Worm (Caenorhabditis elegans): ENCODE measurements around the gene clec-57.

clec-57 gene

ce11 chrV:14433584-14433983 is 35.4 kb upstream of the clec-57 start:
- no peak for TF ChIP-seq ztf-23 (GFP tag; IDR thresholded peaks at IDR 0.05)
- TF ChIP-seq ref-1 (GFP tag; conservative IDR thresholded peaks at IDR 0.05), result no peak
- no peak for TF ChIP-seq med-1 (GFP tag; optimal IDR thresholded peaks at IDR 0.05; ENCODE audit: insufficient read depth)
- TF ChIP-seq cog-1 (tag; optimal IDR thresholded peaks at IDR 0.05), result no peak
- TF ChIP-seq klf-2 (GFP tag; conservative IDR thresholded peaks at IDR 0.05), result no peak
- TF ChIP-seq T22C8.4 (GFP tag; IDR thresholded peaks at IDR 0.05), result no peak
- no peak for TF ChIP-seq tab-1 (GFP tag; IDR thresholded peaks at IDR 0.05)
- TF ChIP-seq flt-1 (GFP tag; IDR thresholded peaks at IDR 0.05), result no peak
- TF ChIP-seq ztf-29 (GFP tag; IDR thresholded peaks at IDR 0.05), result no peak

- TF ChIP-seq ztf-29 (GFP tag; IDR thresholded peaks at IDR 0.05) (no peak), med-1 (GFP tag; optimal IDR thresholded peaks at IDR 0.05; ENCODE audit: insufficient read depth) (no peak), ref-1 (GFP tag; conservative IDR thresholded peaks at IDR 0.05) (no peak), T22C8.4 (GFP tag; IDR thresholded peaks at IDR 0.05) (no peak), ztf-23 (GFP tag; IDR thresholded peaks at IDR 0.05) (no peak), cog-1 (tag; optimal IDR thresholded peaks at IDR 0.05) (no peak), tab-1 (GFP tag; IDR thresholded peaks at IDR 0.05) (no peak), klf-2 (GFP tag; conservative IDR thresholded peaks at IDR 0.05) (no peak)
Measured at ce11 chrV:14436195-14436594, 32.8 kb upstream of the clec-57 start.

ce11 chrV:14437355-14437754 is 31.7 kb upstream of the clec-57 start:
- TF ChIP-seq ztf-23 (GFP tag; IDR thresholded peaks at IDR 0.05) (no peak), tab-1 (GFP tag; IDR thresholded peaks at IDR 0.05) (no peak), klf-2 (GFP tag; conservative IDR thresholded peaks at IDR 0.05) (no peak), T22C8.4 (GFP tag; IDR thresholded peaks at IDR 0.05) (no peak), cog-1 (tag; optimal IDR thresholded peaks at IDR 0.05) (no peak), ref-1 (GFP tag; conservative IDR thresholded peaks at IDR 0.05) (no peak), ztf-29 (GFP tag; IDR thresholded peaks at IDR 0.05) (no peak), med-1 (GFP tag; optimal IDR thresholded peaks at IDR 0.05; ENCODE audit: insufficient read depth) (no peak), flt-1 (GFP tag; IDR thresholded peaks at IDR 0.05) (no peak)

ce11 chrV:14438099-14438739 is 30.8 kb upstream of the clec-57 start:
- no peak for TF ChIP-seq cog-1 (tag; optimal IDR thresholded peaks at IDR 0.05)
- TF ChIP-seq tab-1 (GFP tag; IDR thresholded peaks at IDR 0.05), result no peak
- TF ChIP-seq flt-1 (GFP tag; IDR thresholded peaks at IDR 0.05), result no peak
- no peak for TF ChIP-seq med-1 (GFP tag; optimal IDR thresholded peaks at IDR 0.05; ENCODE audit: insufficient read depth)
- no peak for TF ChIP-seq ztf-23 (GFP tag; IDR thresholded peaks at IDR 0.05)
- no peak for TF ChIP-seq ref-1 (GFP tag; conservative IDR thresholded peaks at IDR 0.05)
- TF ChIP-seq T22C8.4 (GFP tag; IDR thresholded peaks at IDR 0.05), result no peak
- TF ChIP-seq klf-2 (GFP tag; conservative IDR thresholded peaks at IDR 0.05), result no peak
- no peak for TF ChIP-seq ztf-29 (GFP tag; IDR thresholded peaks at IDR 0.05)

- TF ChIP-seq klf-2 (GFP tag; conservative IDR thresholded peaks at IDR 0.05) (no peak), ref-1 (GFP tag; conservative IDR thresholded peaks at IDR 0.05) (no peak), T22C8.4 (GFP tag; IDR thresholded peaks at IDR 0.05) (no peak), cog-1 (tag; optimal IDR thresholded peaks at IDR 0.05) (no peak), ztf-23 (GFP tag; IDR thresholded peaks at IDR 0.05) (no peak), ztf-29 (GFP tag; IDR thresholded peaks at IDR 0.05) (no peak), tab-1 (GFP tag; IDR thresholded peaks at IDR 0.05) (no peak), flt-1 (GFP tag; IDR thresholded peaks at IDR 0.05) (no peak), med-1 (GFP tag; optimal IDR thresholded peaks at IDR 0.05; ENCODE audit: insufficient read depth) (no peak)
Measured at ce11 chrV:14439236-14439635, 29.8 kb upstream of the clec-57 start.

- TF ChIP-seq T22C8.4 (GFP tag; IDR thresholded peaks at IDR 0.05) (no peak), cog-1 (tag; optimal IDR thresholded peaks at IDR 0.05) (no peak), flt-1 (GFP tag; IDR thresholded peaks at IDR 0.05) (no peak), tab-1 (GFP tag; IDR thresholded peaks at IDR 0.05) (no peak), med-1 (GFP tag; optimal IDR thresholded peaks at IDR 0.05; ENCODE audit: insufficient read depth) (no peak), ref-1 (GFP tag; conservative IDR thresholded peaks at IDR 0.05) (no peak), ztf-23 (GFP tag; IDR thresholded peaks at IDR 0.05) (no peak), klf-2 (GFP tag; conservative IDR thresholded peaks at IDR 0.05) (no peak), ztf-29 (GFP tag; IDR thresholded peaks at IDR 0.05) (no peak)
Measured at ce11 chrV:14440841-14441240, 28.2 kb upstream of the clec-57 start, which contains the start of gene F23B12.4. Gene F23B12.4, plus strand, starts transcription at chrV:14441141.

ce11 chrV:14443471-14444015 is 25.5 kb upstream of the clec-57 start:
- TF ChIP-seq ztf-23 (GFP tag; IDR thresholded peaks at IDR 0.05), result peak; percentile 63
- TF ChIP-seq tab-1 (GFP tag; IDR thresholded peaks at IDR 0.05), result 0 out of 2 replicates have a peak, but pooled peaks have one; percentile 14

ce11 chrV:14446453-14446852 is 22.6 kb upstream of the clec-57 start:
- TF ChIP-seq ztf-23 (GFP tag; IDR thresholded peaks at IDR 0.05), result no peak
- no peak for TF ChIP-seq T22C8.4 (GFP tag; IDR thresholded peaks at IDR 0.05)
- no peak for TF ChIP-seq ref-1 (GFP tag; conservative IDR thresholded peaks at IDR 0.05)
- TF ChIP-seq ztf-29 (GFP tag; IDR thresholded peaks at IDR 0.05), result no peak
- no peak for TF ChIP-seq flt-1 (GFP tag; IDR thresholded peaks at IDR 0.05)

ce11 chrV:14447240-14447763 is 21.7 kb upstream of the clec-57 start, which contains the start of the genes dlat-1 and fntb-1:
Gene dlat-1, minus strand, starts transcription at chrV:14447290.
Gene fntb-1, plus strand, starts transcription at chrV:14447651.
- TF ChIP-seq flt-1 (GFP tag; IDR thresholded peaks at IDR 0.05), result no peak
- TF ChIP-seq ztf-23 (GFP tag; IDR thresholded peaks at IDR 0.05), result no peak

- TF ChIP-seq cog-1 (tag; optimal IDR thresholded peaks at IDR 0.05) (no peak), med-1 (GFP tag; optimal IDR thresholded peaks at IDR 0.05; ENCODE audit: insufficient read depth) (no peak), ref-1 (GFP tag; conservative IDR thresholded peaks at IDR 0.05) (no peak), flt-1 (GFP tag; IDR thresholded peaks at IDR 0.05) (no peak), ztf-23 (GFP tag; IDR thresholded peaks at IDR 0.05) (no peak), tab-1 (GFP tag; IDR thresholded peaks at IDR 0.05) (no peak), ztf-29 (GFP tag; IDR thresholded peaks at IDR 0.05) (no peak), T22C8.4 (GFP tag; IDR thresholded peaks at IDR 0.05) (no peak), klf-2 (GFP tag; conservative IDR thresholded peaks at IDR 0.05) (no peak)
Measured at ce11 chrV:14448669-14449068, 20.4 kb upstream of the clec-57 start.
